Worm (Caenorhabditis elegans) whole organism, young adult: Measurements from ENCODE around the gene Y69A2AR.16.

ENCODE experiments used
- B0019.2 ChIP-seq: fragments of 200-800 bp; sonication (Bioruptor generic); conservative IDR thresholded peaks from 2 replicates; pipeline ENCODE4 v1.3.6; 2022; ENCODE audit warnings: missing genetic modification reagents, missing genetic modification characterization, missing compliant biosample characterization
- B0261.1 ChIP-seq: sonication (generic microtip); optimal IDR thresholded peaks from 2 replicates; lab custom pipeline; 2016; ENCODE audit warnings: mild to moderate bottlenecking, missing genetic modification characterization, moderate library complexity, missing compliant biosample characterization
- B0336.3 ChIP-seq: fragments of 200-800 bp; sonication (Bioruptor generic); IDR thresholded peaks from 2 replicates; pipeline ENCODE4 v1.3.6; 2022; ENCODE audit warnings: missing genetic modification characterization, missing compliant biosample characterization
- C17E4.6 ChIP-seq: fragments of 200-800 bp; sonication (Bioruptor generic); IDR thresholded peaks from 2 replicates; pipeline ENCODE4 v1.3.6; 2022; ENCODE audit warnings: missing genetic modification reagents, missing genetic modification characterization, missing compliant biosample characterization
- D2030.7 ChIP-seq: fragments of 200-800 bp; sonication (Bioruptor generic); IDR thresholded peaks from 2 replicates; pipeline ENCODE4 v1.3.6; 2022; ENCODE audit warnings: missing genetic modification reagents, missing genetic modification characterization, missing compliant biosample characterization
- F10E7.11 ChIP-seq: sonication (generic microtip); optimal IDR thresholded peaks from 2 replicates; lab custom pipeline; 2017; ENCODE audit warnings: mild to moderate bottlenecking, missing genetic modification characterization, moderate library complexity, missing compliant biosample characterization
- F22D6.2 ChIP-seq: sonication (generic microtip); optimal IDR thresholded peaks from 2 replicates; lab custom pipeline; 2016; ENCODE audit warnings: mild to moderate bottlenecking, missing genetic modification characterization, missing compliant biosample characterization
- F23B12.7 ChIP-seq: sonication (generic microtip); optimal IDR thresholded peaks from 2 replicates; lab custom pipeline; 2017; ENCODE audit warnings: missing genetic modification characterization, mild to moderate bottlenecking, missing compliant biosample characterization, antibody characterized with exemption, moderate library complexity; ENCODE audit not compliant: insufficient read depth
- F39B2.1 ChIP-seq: fragments of 200-800 bp; sonication (Bioruptor generic); IDR thresholded peaks from 2 replicates; pipeline ENCODE4 v1.3.6; 2022; ENCODE audit warnings: missing genetic modification reagents, missing genetic modification characterization, missing compliant biosample characterization
- F49E8.2 ChIP-seq: sonication (generic microtip); optimal IDR thresholded peaks from 3 replicates; lab custom pipeline; 2017; ENCODE audit warnings: missing genetic modification characterization, mild to moderate bottlenecking, missing compliant biosample characterization, antibody characterized with exemption, moderate library complexity; ENCODE audit not compliant: insufficient read depth
- K12H6.12 ChIP-seq: fragments of 200-800 bp; sonication (Bioruptor generic); optimal IDR thresholded peaks from 2 replicates; lab custom pipeline; 2018; ENCODE audit warnings: mild to moderate bottlenecking, missing genetic modification characterization, missing compliant biosample characterization
- Y53F4B.3 ChIP-seq: fragments of 200-800 bp; sonication (Bioruptor generic); IDR thresholded peaks from 2 replicates; pipeline ENCODE4 v1.3.6; 2022; ENCODE audit warnings: missing genetic modification reagents, missing genetic modification characterization, missing compliant biosample characterization
- Y67H2A.10 ChIP-seq: fragments of 200-800 bp; sonication (Bioruptor generic); conservative IDR thresholded peaks from 2 replicates; pipeline ENCODE4 v1.3.6; 2022; ENCODE audit warnings: missing genetic modification reagents, missing genetic modification characterization, missing compliant biosample characterization
- Y79H2A.3 ChIP-seq: fragments of 200-800 bp; sonication (Bioruptor generic); conservative IDR thresholded peaks from 2 replicates; pipeline ENCODE4 v1.3.6; 2022; ENCODE audit warnings: missing genetic modification reagents, missing genetic modification characterization, missing compliant biosample characterization
- Y95B8A.8 ChIP-seq: fragments of 200-800 bp; sonication (Bioruptor generic); IDR thresholded peaks from 2 replicates; pipeline ENCODE4 v1.3.6; 2022; ENCODE audit warnings: missing genetic modification reagents, missing genetic modification characterization, missing compliant biosample characterization
- attf-3 ChIP-seq: fragments of 200-800 bp; sonication (Bioruptor generic); conservative IDR thresholded peaks from 2 replicates; pipeline ENCODE4 v1.3.6; 2022; ENCODE audit warnings: missing genetic modification reagents, missing genetic modification characterization, missing compliant biosample characterization
- bed-1 ChIP-seq: fragments of 200-800 bp; sonication (Bioruptor generic); IDR thresholded peaks from 2 replicates; pipeline ENCODE4 v1.3.6; 2022; ENCODE audit warnings: missing genetic modification reagents, missing genetic modification characterization, missing compliant biosample characterization
- chd-7 ChIP-seq: sonication (generic microtip); optimal IDR thresholded peaks from 2 replicates; lab custom pipeline; 2016; ENCODE audit warnings: mild to moderate bottlenecking, missing genetic modification characterization, moderate library complexity, missing compliant biosample characterization
- die-1 ChIP-seq: sonication (generic microtip); optimal IDR thresholded peaks from 2 replicates; lab custom pipeline; 2016; ENCODE audit warnings: missing genotype, mild to moderate bottlenecking, missing genetic modification characterization, missing compliant biosample characterization
- egl-44 ChIP-seq: fragments of 200-800 bp; sonication (Bioruptor generic); IDR thresholded peaks from 2 replicates; pipeline ENCODE4 v1.3.6; 2022; ENCODE audit warnings: missing genetic modification reagents, missing genetic modification characterization, missing compliant biosample characterization
- egrh-3 ChIP-seq: fragments of 200-800 bp; sonication (Bioruptor generic); IDR thresholded peaks from 2 replicates; pipeline ENCODE4 v1.3.6; 2022; ENCODE audit warnings: missing genetic modification reagents, missing genetic modification characterization, missing compliant biosample characterization
- ekl-4 ChIP-seq: fragments of 200-800 bp; sonication (Bioruptor generic); IDR thresholded peaks from 2 replicates; pipeline ENCODE4 v1.3.6; 2022; ENCODE audit warnings: missing genetic modification reagents, missing genetic modification characterization, missing compliant biosample characterization
- fkh-3 ChIP-seq: sonication (generic microtip); optimal IDR thresholded peaks from 2 replicates; lab custom pipeline; 2016; ENCODE audit warnings: mild to moderate bottlenecking, missing genetic modification characterization, missing compliant biosample characterization
- hlh-12 ChIP-seq: sonication (generic microtip); optimal IDR thresholded peaks from 2 replicates; lab custom pipeline; 2016; ENCODE audit warnings: missing genetic modification characterization, missing compliant biosample characterization
- let-526 ChIP-seq: fragments of 200-800 bp; sonication (Bioruptor generic); IDR thresholded peaks from 2 replicates; pipeline ENCODE4 v1.3.6; 2022; ENCODE audit warnings: missing genetic modification reagents, missing genetic modification characterization, missing compliant biosample characterization
- let-607 ChIP-seq, 2 experiments: fragments of 200-800 bp in 1 of 2; sonication (Bioruptor generic) in 1 of 2; sonication (generic microtip) in 1 of 2; optimal IDR thresholded peaks; 2 replicates each; lab custom pipeline; 2016 to 2018; ENCODE audit warnings: mild to moderate bottlenecking in 2 of 2, missing compliant biosample characterization in 2 of 2, missing genetic modification characterization in 2 of 2, moderate library complexity in 2 of 2, missing genotype in 1 of 2
- lin-35 ChIP-seq, 3 experiments: fragments of 150-350 bp in 2 of 3; sonication (generic microtip) in 1 of 3; optimal IDR thresholded peaks; 2 replicates each; lab custom pipeline; 2014 to 2018; ENCODE audit warnings: missing biosample characterization in 3 of 3, missing genetic modification characterization in 3 of 3, missing genetic modification reagents in 3 of 3
- madf-10 ChIP-seq: sonication (generic microtip); optimal IDR thresholded peaks from 2 replicates; lab custom pipeline; 2016; ENCODE audit warnings: mild to moderate bottlenecking, missing genetic modification characterization, missing compliant biosample characterization
- mel-28 ChIP-seq: sonication (generic microtip); optimal IDR thresholded peaks from 2 replicates; lab custom pipeline; 2016; ENCODE audit warnings: borderline replicate concordance, mild to moderate bottlenecking, missing genetic modification characterization, missing compliant biosample characterization
- mxl-1 ChIP-seq: sonication (generic microtip); optimal IDR thresholded peaks from 2 replicates; lab custom pipeline; 2016; ENCODE audit warnings: missing genetic modification characterization, missing compliant biosample characterization
- nfya-1 ChIP-seq: sonication (generic microtip); optimal IDR thresholded peaks from 2 replicates; lab custom pipeline; 2017; ENCODE audit warnings: antibody characterized with exemption, missing compliant biosample characterization, missing genetic modification characterization, borderline replicate concordance; ENCODE audit not compliant: insufficient read depth
- nhr-27 ChIP-seq: fragments of 200-800 bp; sonication (Bioruptor generic); optimal IDR thresholded peaks from 2 replicates; lab custom pipeline; 2018; ENCODE audit warnings: mild to moderate bottlenecking, missing genetic modification characterization, moderate library complexity, missing compliant biosample characterization
- nhr-90 ChIP-seq: sonication (generic microtip); optimal IDR thresholded peaks from 2 replicates; lab custom pipeline; 2016; ENCODE audit warnings: missing genotype, mild to moderate bottlenecking, missing genetic modification characterization, missing compliant biosample characterization
- rcor-1 ChIP-seq: fragments of 200-800 bp; sonication (Bioruptor generic); IDR thresholded peaks from 2 replicates; pipeline ENCODE4 v1.3.6; 2022; ENCODE audit warnings: missing genetic modification reagents, missing genetic modification characterization, missing compliant biosample characterization
- rec-8 ChIP-seq, 2 experiments: sonication (generic microtip); optimal IDR thresholded peaks; 2 replicates each; lab custom pipeline; 2016; ENCODE audit warnings: mild to moderate bottlenecking in 2 of 2, missing genetic modification characterization in 2 of 2, missing genetic modification reagents in 2 of 2, missing genotype in 2 of 2, missing biosample characterization in 1 of 2, missing compliant biosample characterization in 1 of 2, moderate library complexity in 1 of 2
- repo-1 ChIP-seq: sonication (generic microtip); optimal IDR thresholded peaks from 2 replicates; lab custom pipeline; 2017; ENCODE audit warnings: mild to moderate bottlenecking, missing genetic modification characterization, missing compliant biosample characterization
- somi-1 ChIP-seq: fragments of 200-800 bp; sonication (Bioruptor generic); optimal IDR thresholded peaks from 2 replicates; lab custom pipeline; 2018; ENCODE audit warnings: mild to moderate bottlenecking, missing genetic modification characterization, missing compliant biosample characterization
- sptf-2 ChIP-seq: fragments of 200-800 bp; sonication (Bioruptor generic); optimal IDR thresholded peaks from 2 replicates; lab custom pipeline; 2018; ENCODE audit warnings: mild to moderate bottlenecking, missing genetic modification characterization, missing compliant biosample characterization
- tbp1 ChIP-seq: fragments of 200-800 bp; sonication (Bioruptor generic); optimal IDR thresholded peaks from 2 replicates; lab custom pipeline; 2018; ENCODE audit warnings: mild to moderate bottlenecking, missing genetic modification characterization, missing compliant biosample characterization
- ztf-22 ChIP-seq: fragments of 200-800 bp; sonication (Bioruptor generic); optimal IDR thresholded peaks from 2 replicates; lab custom pipeline; 2018; ENCODE audit warnings: mild to moderate bottlenecking, missing genetic modification characterization, moderate library complexity, missing compliant biosample characterization
- ztf-25 ChIP-seq: fragments of 200-800 bp; sonication (Bioruptor generic); IDR thresholded peaks from 2 replicates; pipeline ENCODE4 v1.3.6; 2022; ENCODE audit warnings: missing genetic modification reagents, missing genetic modification characterization, missing compliant biosample characterization
- ztf-26 ChIP-seq: sonication (generic microtip); optimal IDR thresholded peaks from 2 replicates; lab custom pipeline; 2017; ENCODE audit warnings: missing genetic modification characterization, missing compliant biosample characterization
- ztf-28 ChIP-seq: fragments of 200-800 bp; sonication (Bioruptor generic); IDR thresholded peaks from 2 replicates; pipeline ENCODE4 v1.3.6; 2022; ENCODE audit warnings: missing genetic modification reagents, missing genetic modification characterization, missing compliant biosample characterization

Gene Y69A2AR.16

DNA sequence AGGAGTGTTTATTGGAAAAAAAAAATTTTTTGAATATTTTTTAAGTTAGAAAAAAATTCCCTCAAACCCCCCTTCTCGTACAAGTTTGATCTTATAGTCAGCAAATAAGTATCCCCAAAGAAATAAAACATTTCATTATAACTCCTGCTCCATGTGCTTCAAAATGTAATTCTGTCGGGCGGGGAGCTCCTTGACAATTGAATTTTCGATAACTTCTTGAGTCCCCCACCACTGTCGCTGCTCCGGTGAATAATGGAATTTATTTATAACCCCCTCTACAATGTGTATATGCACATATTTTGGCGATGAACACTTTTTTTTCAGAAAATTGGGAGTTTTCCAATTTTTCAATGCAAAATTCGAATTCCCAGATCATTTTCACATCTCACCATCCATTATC, 40.1 kb downstream of the Y69A2AR.16 start:
- TF ChIP-seq F22D6.2 (tag; lab: Kevin White, UChicago) = no peak
- TF ChIP-seq let-607 (tag; optimal IDR thresholded peaks at IDR 0.05; lab: Kevin White, UChicago) = no peak
- TF ChIP-seq die-1 = no peak
- TF ChIP-seq attf-3 (GFP tag; lab: Robert Waterston, UW) = no peak
- no peak for TF ChIP-seq ztf-25 (GFP tag; lab: Robert Waterston, UW)
- no peak for TF ChIP-seq nhr-90 (tag; lab: Kevin White, UChicago)

DNA sequence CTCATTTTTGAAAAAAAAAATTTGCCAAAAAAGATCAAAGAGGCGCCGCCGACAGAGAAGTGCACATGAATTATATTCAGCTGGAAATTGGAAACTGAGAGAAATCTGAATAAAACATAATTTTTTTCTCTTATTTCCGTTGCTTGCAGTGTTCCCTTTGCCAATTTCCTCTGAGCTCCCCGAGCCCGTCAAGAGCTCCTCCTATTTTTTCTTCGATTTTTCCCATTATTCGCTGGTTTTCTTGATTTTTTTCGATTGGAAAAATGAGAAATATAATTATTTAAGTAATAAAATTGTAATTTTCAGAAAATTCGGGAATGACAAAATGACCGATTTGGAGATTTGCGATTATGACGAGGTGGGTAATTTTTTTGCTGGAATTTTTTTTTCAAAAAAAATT, 44.4 kb downstream of the Y69A2AR.16 start, which contains the start of gene sprr-3:
sprr-3 (plus strand) TSS at position 301 of the 400 bp plus-strand sequence.
- TF ChIP-seq ztf-28 (no peak), egrh-3 (GFP tag; lab: Robert Waterston, UW) (no peak), somi-1 (GFP tag; lab: Kevin White, UChicago) (no peak), Y53F4B.3 (no peak), lin-35 (GFP tag; optimal IDR thresholded peaks at IDR 0.05; lab: Kevin White, UChicago) (no peak), bed-1 (GFP tag; lab: Robert Waterston, UW) (no peak), mel-28 (tag; lab: Kevin White, UChicago) (no peak), madf-10 (tag; lab: Kevin White, UChicago) (no peak), F49E8.2 (tag; lab: Kevin White, UChicago) (no peak), repo-1 (no peak), tbp1 (GFP tag; lab: Kevin White, UChicago) (no peak), rcor-1 (no peak), Y79H2A.3 (GFP tag; lab: Robert Waterston, UW) (no peak), B0336.3 (no peak), F10E7.11 (tag; lab: Kevin White, UChicago) (no peak), ztf-26 (tag; lab: Kevin White, UChicago) (no peak), D2030.7 (GFP tag; lab: Robert Waterston, UW) (no peak), let-526 (GFP tag; lab: Robert Waterston, UW) (no peak), B0261.1 (tag; lab: Kevin White, UChicago) (no peak), nfya-1 (tag; lab: Kevin White, UChicago) (no peak)
- TF ChIP-seq, all 124 proteins: peak for 0

DNA sequence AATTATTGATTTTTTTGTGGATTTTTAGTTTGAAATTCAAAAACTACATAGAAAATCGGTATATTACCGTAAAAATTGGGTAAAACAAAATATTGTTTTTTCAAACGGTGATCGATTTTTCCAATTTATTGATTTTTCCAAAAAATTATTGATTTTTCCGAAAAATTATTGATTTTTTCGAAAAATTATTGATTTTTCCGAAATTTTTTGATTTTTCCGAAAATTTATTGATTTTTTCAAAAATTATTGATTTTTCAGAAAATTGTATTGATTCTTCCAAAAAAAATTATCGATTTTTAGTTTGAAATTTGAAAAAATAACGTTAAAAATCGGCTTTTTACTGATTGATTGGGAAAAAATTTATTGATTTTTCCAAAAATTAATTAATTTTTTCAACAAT, 51.2 kb downstream of the Y69A2AR.16 start:
- TF ChIP-seq hlh-12 (tag; lab: Kevin White, UChicago) (no peak), F23B12.7 (tag; lab: Kevin White, UChicago) (no peak), ekl-4 (GFP tag; lab: Robert Waterston, UW) (no peak), B0261.1 (tag; lab: Kevin White, UChicago) (no peak), K12H6.12 (tag; lab: Kevin White, UChicago) (no peak), Y95B8A.8 (no peak), fkh-3 (tag; lab: Kevin White, UChicago) (no peak), Y79H2A.3 (GFP tag; lab: Robert Waterston, UW) (no peak), C17E4.6 (GFP tag; lab: Robert Waterston, UW) (no peak), die-1 (no peak), F39B2.1 (no peak), chd-7 (tag; lab: Kevin White, UChicago) (no peak), nhr-27 (no peak), sptf-2 (GFP tag; lab: Kevin White, UChicago) (no peak), B0019.2 (GFP tag; lab: Robert Waterston, UW) (no peak), ztf-22 (no peak), mxl-1 (tag; lab: Kevin White, UChicago) (no peak), egl-44 (GFP tag; lab: Robert Waterston, UW) (no peak), rec-8 (tag; optimal IDR thresholded peaks at IDR 0.05; lab: Kevin White, UChicago) (no peak), Y67H2A.10 (GFP tag; lab: Robert Waterston, UW) (no peak)
